Fruit fly (Drosophila melanogaster) whole organism, embryonic: ENCODE measurements around the gene CG10337.

Experiments
- CG11695 ChIP-seq: fragments of 200-800 bp; sonication (Bioruptor generic); IDR thresholded peaks from 3 replicates; pipeline ENCODE4 v1.3.6; 2022; ENCODE audit warnings: missing biosample characterization, missing genetic modification characterization
- CG12236 ChIP-seq: fragments of 200-800 bp; sonication (Bioruptor generic); optimal IDR thresholded peaks from 2 replicates; lab custom pipeline; 2016; ENCODE audit warnings: missing biosample characterization, missing genetic modification characterization
- CG12744 ChIP-seq: fragments of 200-800 bp; sonication (Bioruptor generic); optimal IDR thresholded peaks from 2 replicates; lab custom pipeline; 2016; ENCODE audit warnings: missing biosample characterization, missing genetic modification characterization
- CG13287 ChIP-seq: fragments of 200-800 bp; sonication (Bioruptor generic); IDR thresholded peaks from 2 replicates; pipeline ENCODE4 v1.3.6; 2022; ENCODE audit warnings: missing biosample characterization, missing genetic modification characterization; ENCODE audit not compliant: partially characterized antibody
- CG14050 ChIP-seq: fragments of 200-800 bp; sonication (Bioruptor generic); IDR thresholded peaks from 3 replicates; pipeline ENCODE4 v1.3.6; 2022; ENCODE audit warnings: missing biosample characterization, missing genetic modification characterization
- CG15269 ChIP-seq: fragments of 200-800 bp; sonication (Bioruptor generic); optimal IDR thresholded peaks from 2 replicates; lab custom pipeline; 2018; ENCODE audit warnings: missing biosample characterization, mild to moderate bottlenecking, missing genetic modification characterization, moderate library complexity
- CG17359 ChIP-seq: fragments of 200-800 bp; sonication (Bioruptor generic); optimal IDR thresholded peaks from 3 replicates; lab custom pipeline; 2018; ENCODE audit warnings: missing biosample characterization, mild to moderate bottlenecking, missing genetic modification characterization, moderate library complexity
- CG18619 ChIP-seq: fragments of 200-800 bp; sonication (Bioruptor generic); optimal IDR thresholded peaks from 3 replicates; lab custom pipeline; 2017; ENCODE audit warnings: missing biosample characterization, mild to moderate bottlenecking, missing genetic modification characterization
- CG3281 ChIP-seq: fragments of 200-800 bp; sonication (Bioruptor generic); optimal IDR thresholded peaks from 3 replicates; lab custom pipeline; 2017; ENCODE audit warnings: missing biosample characterization, mild to moderate bottlenecking, missing genetic modification characterization
- CG4424 ChIP-seq: fragments of 200-800 bp; sonication (Bioruptor generic); optimal IDR thresholded peaks from 3 replicates; lab custom pipeline; 2016; ENCODE audit warnings: missing biosample characterization, missing genetic modification characterization
- CG4854 ChIP-seq: fragments of 200-800 bp; sonication (Bioruptor generic); optimal IDR thresholded peaks from 2 replicates; lab custom pipeline; 2016; ENCODE audit warnings: missing biosample characterization, missing genetic modification characterization, inconsistent platforms
- CG5245 ChIP-seq: fragments of 200-800 bp; sonication (Bioruptor generic); optimal IDR thresholded peaks from 3 replicates; lab custom pipeline; 2016; ENCODE audit warnings: missing biosample characterization, missing genetic modification characterization
- CG6654 ChIP-seq: fragments of 200-800 bp; sonication (Bioruptor generic); optimal IDR thresholded peaks from 2 replicates; lab custom pipeline; 2017; ENCODE audit warnings: missing biosample characterization, mild to moderate bottlenecking, missing genetic modification characterization
- CG7745 ChIP-seq: fragments of 200-800 bp; sonication (Bioruptor generic); optimal IDR thresholded peaks from 2 replicates; lab custom pipeline; 2018; ENCODE audit warnings: missing biosample characterization, mild to moderate bottlenecking, missing genetic modification characterization, moderate library complexity
- CG7928 ChIP-seq: fragments of 200-800 bp; sonication (Bioruptor generic); optimal IDR thresholded peaks from 2 replicates; lab custom pipeline; 2017; ENCODE audit warnings: missing biosample characterization, mild to moderate bottlenecking, missing genetic modification characterization
- CG8089 ChIP-seq: fragments of 200-800 bp; sonication (Bioruptor generic); optimal IDR thresholded peaks from 3 replicates; lab custom pipeline; 2016; ENCODE audit warnings: missing biosample characterization, missing genetic modification characterization
- CG8281 ChIP-seq: fragments of 200-800 bp; sonication (Bioruptor generic); optimal IDR thresholded peaks from 2 replicates; lab custom pipeline; 2018; ENCODE audit warnings: missing biosample characterization, mild to moderate bottlenecking, missing genetic modification characterization, moderate library complexity
- CG9817 ChIP-seq: fragments of 200-800 bp; sonication (Bioruptor generic); optimal IDR thresholded peaks from 2 replicates; lab custom pipeline; 2018; ENCODE audit warnings: missing biosample characterization, mild to moderate bottlenecking, missing genetic modification characterization, moderate library complexity
- CG9876 ChIP-seq: fragments of 200-800 bp; sonication (Bioruptor generic); optimal IDR thresholded peaks from 2 replicates; lab custom pipeline; 2016; ENCODE audit warnings: missing biosample characterization, missing genetic modification characterization
- CrebB ChIP-seq: fragments of 200-800 bp; sonication (Bioruptor generic); optimal IDR thresholded peaks from 3 replicates; lab custom pipeline; 2018; ENCODE audit warnings: missing biosample characterization, mild to moderate bottlenecking, missing genetic modification characterization
- Dfd ChIP-seq, 2 experiments: fragments of >200 bp; optimal IDR thresholded peaks; 2 replicates each; lab custom pipeline; 2017; ENCODE audit warnings: missing biosample characterization in 2 of 2, missing genetic modification characterization in 2 of 2
- Ets65A ChIP-seq: fragments of 200-800 bp; sonication (Bioruptor generic); peaks from one replicate; lab custom pipeline; 2016; ENCODE audit warnings: missing biosample characterization, missing genetic modification characterization
- Fer3 ChIP-seq: fragments of 200-800 bp; sonication (Bioruptor generic); optimal IDR thresholded peaks from 2 replicates; lab custom pipeline; 2018; ENCODE audit warnings: missing biosample characterization, mild to moderate bottlenecking, missing genetic modification characterization, moderate library complexity
- HmgD ChIP-seq: fragments of 200-800 bp; sonication (Bioruptor generic); optimal IDR thresholded peaks from 3 replicates; lab custom pipeline; 2016; ENCODE audit warnings: missing biosample characterization, missing genetic modification characterization
- Hr78 ChIP-seq, 2 experiments: fragments of 200-800 bp in 1 of 2; fragments of >200 bp in 1 of 2; sonication (Bioruptor generic) in 1 of 2; optimal IDR thresholded peaks; 2 replicates each; lab custom pipeline; 2017 to 2019; ENCODE audit warnings: missing biosample characterization in 2 of 2, missing genetic modification characterization in 2 of 2, mild to moderate bottlenecking in 1 of 2, moderate library complexity in 1 of 2
- Lim3 ChIP-seq: fragments of 200-800 bp; sonication (Bioruptor generic); IDR thresholded peaks from 2 replicates; pipeline ENCODE4 v1.3.6; 2022; ENCODE audit warnings: missing biosample characterization, missing genetic modification characterization
- Myb ChIP-seq: fragments of 200-800 bp; sonication (Bioruptor generic); optimal IDR thresholded peaks from 2 replicates; lab custom pipeline; 2016; ENCODE audit warnings: missing biosample characterization, missing genetic modification characterization
- ab ChIP-seq: fragments of 200-800 bp; sonication (Bioruptor generic); optimal IDR thresholded peaks from 2 replicates; lab custom pipeline; 2016; ENCODE audit warnings: missing biosample characterization, missing genetic modification characterization
- al ChIP-seq: fragments of 200-800 bp; sonication (Bioruptor generic); IDR thresholded peaks from 2 replicates; pipeline ENCODE4 v1.3.6; 2022; ENCODE audit warnings: missing biosample characterization, missing genetic modification characterization
- ash1 ChIP-seq: fragments of 200-800 bp; sonication (Bioruptor generic); optimal IDR thresholded peaks from 2 replicates; lab custom pipeline; 2018; ENCODE audit warnings: missing biosample characterization, mild to moderate bottlenecking, missing genetic modification characterization
- bcd ChIP-seq: fragments of 200-800 bp; sonication (Bioruptor generic); optimal IDR thresholded peaks from 2 replicates; lab custom pipeline; 2017; ENCODE audit warnings: missing biosample characterization, mild to moderate bottlenecking, missing genetic modification characterization
- bigmax ChIP-seq: fragments of 200-800 bp; sonication (Bioruptor generic); optimal IDR thresholded peaks from 2 replicates; lab custom pipeline; 2018; ENCODE audit warnings: missing biosample characterization, mild to moderate bottlenecking, missing genetic modification characterization
- cas ChIP-seq: fragments of 200-800 bp; sonication (Bioruptor generic); IDR thresholded peaks from 2 replicates; pipeline ENCODE4 v1.3.6; 2022; ENCODE audit warnings: missing biosample characterization, missing genetic modification characterization
- cg ChIP-seq: fragments of 200-800 bp; sonication (Bioruptor generic); optimal IDR thresholded peaks from 3 replicates; lab custom pipeline; 2019; ENCODE audit warnings: missing biosample characterization, mild to moderate bottlenecking, missing genetic modification characterization, moderate library complexity
- danr ChIP-seq: fragments of 200-800 bp; sonication (Bioruptor generic); IDR thresholded peaks from 2 replicates; pipeline ENCODE4 v1.3.6; 2022; ENCODE audit warnings: missing biosample characterization, missing genetic modification characterization
- dmrt11E ChIP-seq: fragments of 200-800 bp; sonication (Bioruptor generic); optimal IDR thresholded peaks from 3 replicates; lab custom pipeline; 2018; ENCODE audit warnings: missing biosample characterization, mild to moderate bottlenecking, missing genetic modification characterization, moderate library complexity
- gsb-n ChIP-seq: fragments of 200-800 bp; sonication (Bioruptor generic); optimal IDR thresholded peaks from 3 replicates; lab custom pipeline; 2018; ENCODE audit warnings: missing biosample characterization, mild to moderate bottlenecking, missing genetic modification characterization
- ham ChIP-seq: fragments of 200-800 bp; sonication (Bioruptor generic); IDR thresholded peaks from 2 replicates; pipeline ENCODE4 v1.3.6; 2022; ENCODE audit warnings: missing biosample characterization, missing genetic modification characterization
- oc ChIP-seq: fragments of 200-800 bp; sonication (Bioruptor generic); optimal IDR thresholded peaks from 2 replicates; lab custom pipeline; 2018; ENCODE audit warnings: missing biosample characterization, mild to moderate bottlenecking, missing genetic modification characterization, moderate library complexity
- otp ChIP-seq: fragments of 200-800 bp; sonication (Bioruptor generic); IDR thresholded peaks from 3 replicates; pipeline ENCODE4, ENCODE4 v1.3.6; 2022; ENCODE audit warnings: missing biosample characterization, missing genetic modification characterization
- pzg ChIP-seq: fragments of 200-800 bp; sonication (Bioruptor generic); optimal IDR thresholded peaks from 3 replicates; lab custom pipeline; 2018; ENCODE audit warnings: missing biosample characterization, mild to moderate bottlenecking, missing genetic modification characterization, moderate library complexity
- run ChIP-seq: fragments of 200-800 bp; sonication (Bioruptor generic); optimal IDR thresholded peaks from 3 replicates; lab custom pipeline; 2018; ENCODE audit warnings: missing biosample characterization, mild to moderate bottlenecking, missing genetic modification characterization
- sc ChIP-seq, 3 experiments: fragments of >200 bp in 2 of 3; fragments of 200-800 bp in 1 of 3; sonication (Bioruptor generic) in 1 of 3; optimal IDR thresholded peaks; 2 replicates in 2 of 3; 3 replicates in 1 of 3; lab custom pipeline; 2017; ENCODE audit warnings: mild to moderate bottlenecking in 1 of 3, missing biosample characterization in 1 of 3, missing genetic modification characterization in 1 of 3, missing genetic modification reagents in 1 of 3
- scrt ChIP-seq: fragments of 200-800 bp; sonication (Bioruptor generic); optimal IDR thresholded peaks from 2 replicates; lab custom pipeline; 2018; ENCODE audit warnings: missing biosample characterization, mild to moderate bottlenecking, missing genetic modification characterization, moderate library complexity
- stc ChIP-seq: fragments of 200-800 bp; sonication (Bioruptor generic); IDR thresholded peaks from 2 replicates; pipeline ENCODE4 v1.3.6; 2022; ENCODE audit warnings: missing biosample characterization, missing genetic modification characterization
- tap ChIP-seq: fragments of 200-800 bp; optimal IDR thresholded peaks from 3 replicates; lab custom pipeline; 2019; ENCODE audit warnings: missing biosample characterization, mild to moderate bottlenecking, missing genetic modification characterization, moderate library complexity
- tio ChIP-seq: fragments of 200-800 bp; sonication (Bioruptor generic); optimal IDR thresholded peaks from 2 replicates; lab custom pipeline; 2017; ENCODE audit warnings: missing biosample characterization, missing genetic modification characterization, inconsistent platforms
- toy ChIP-seq: fragments of 200-800 bp; sonication (Bioruptor generic); IDR thresholded peaks from 2 replicates; pipeline ENCODE4 v1.3.6; 2022; ENCODE audit warnings: missing biosample characterization, missing genetic modification characterization
- unc-4 ChIP-seq: fragments of 200-800 bp; sonication (Bioruptor generic); IDR thresholded peaks from 2 replicates; pipeline ENCODE4 v1.3.6; 2022; ENCODE audit warnings: missing biosample characterization, missing genetic modification characterization; ENCODE audit not compliant: partially characterized antibody
- unpg ChIP-seq: fragments of 200-800 bp; sonication (Bioruptor generic); optimal IDR thresholded peaks from 3 replicates; lab custom pipeline; 2018; ENCODE audit warnings: missing biosample characterization, mild to moderate bottlenecking, missing genetic modification characterization, moderate library complexity

The CG10337 gene

DNA sequence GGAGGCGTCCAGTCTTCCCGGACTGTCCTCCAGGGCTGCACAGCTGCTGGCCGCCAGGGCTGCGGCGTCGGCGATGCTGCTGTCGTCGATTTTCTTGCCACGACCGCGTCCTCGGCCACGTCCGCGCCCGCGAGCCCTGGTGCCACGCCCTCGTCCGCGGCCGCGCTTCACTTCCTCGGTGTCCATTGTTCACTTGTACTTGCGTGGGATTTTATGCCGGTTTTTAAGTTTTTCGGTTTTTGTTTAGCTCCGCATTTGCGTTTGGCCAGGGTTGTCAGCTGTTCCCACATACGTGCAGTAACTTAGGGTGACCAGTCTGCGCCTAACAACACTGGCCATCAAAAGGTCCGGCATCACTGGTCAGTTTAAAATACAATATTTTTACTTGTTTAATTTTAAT is 35.4 kb upstream of the CG10337 start, which contains the start of gene Hakai (continued):
- peak; percentile 25 for TF ChIP-seq unpg (GFP tag; lab: Kevin White, UChicago)
- no peak for TF ChIP-seq CG8281
- no peak for TF ChIP-seq CG7745
- peak; percentile 55; the same call in 1 of the 2 replicates for TF ChIP-seq al (GFP tag; lab: Robert Waterston, UW)
- no peak for TF ChIP-seq CrebB (tag; lab: Kevin White, UChicago)
- TF ChIP-seq Lim3 (GFP tag; lab: Robert Waterston, UW): no peak
- no peak for TF ChIP-seq ab (GFP tag; lab: Kevin White, UChicago)
- TF ChIP-seq CG4854 (GFP tag; lab: Kevin White, UChicago): no peak
- peak; percentile 41 for TF ChIP-seq CG9817
- TF ChIP-seq ash1 (GFP tag; lab: Kevin White, UChicago): no peak
- no peak for TF ChIP-seq tap (tag; lab: Kevin White, UChicago)
- no peak for TF ChIP-seq run (tag; lab: Kevin White, UChicago)
- TF ChIP-seq CG12744 (GFP tag; lab: Kevin White, UChicago): peak; percentile 2
- TF ChIP-seq Myb (GFP tag; lab: Kevin White, UChicago): peak; percentile 57
- no peak; the same call in 2 of the 3 replicates for TF ChIP-seq otp (GFP tag; lab: Robert Waterston, UW)
- TF ChIP-seq CG11695 (GFP tag; lab: Robert Waterston, UW): no peak
- peak; percentile 26 for TF ChIP-seq CG18619 (GFP tag; lab: Kevin White, UChicago)
- no peak for TF ChIP-seq cg (GFP tag; lab: Kevin White, UChicago)
- peak; percentile 43; the same call in 1 of the 2 replicates for TF ChIP-seq danr
- TF ChIP-seq Ets65A (GFP tag; lab: Kevin White, UChicago): peak; percentile 94
- no peak for TF ChIP-seq oc (tag; lab: Kevin White, UChicago)
- peak; percentile 73 for TF ChIP-seq CG3281 (GFP tag; lab: Kevin White, UChicago)
- peak; percentile 55 for TF ChIP-seq CG5245 (GFP tag; lab: Kevin White, UChicago)
- peak; percentile 13 for TF ChIP-seq HmgD
- TF ChIP-seq scrt (GFP tag; lab: Kevin White, UChicago): no peak
- peak; percentile 54 for TF ChIP-seq unc-4 (GFP tag; lab: Robert Waterston, UW)
- TF ChIP-seq toy: no peak
- peak; percentile 56 for TF ChIP-seq CG15269
- TF ChIP-seq cas (GFP tag; lab: Robert Waterston, UW): peak; percentile 62; the same call in 1 of the 2 replicates
- no peak for TF ChIP-seq CG6654 (GFP tag; lab: Kevin White, UChicago)
- TF ChIP-seq pzg (GFP tag; lab: Kevin White, UChicago): peak; percentile 81
- peak; percentile 0 for TF ChIP-seq dmrt11E (tag; lab: Kevin White, UChicago)
- peak; percentile 0 for TF ChIP-seq Fer3 (tag; lab: Kevin White, UChicago)
- TF ChIP-seq CG9876: peak; percentile 50
- TF ChIP-seq bigmax (GFP tag; lab: Kevin White, UChicago): no peak
- peak; percentile 60 for TF ChIP-seq CG4424 (GFP tag; lab: Kevin White, UChicago)
- TF ChIP-seq gsb-n (tag; lab: Kevin White, UChicago): peak; percentile 28
- peak; percentile 43 for TF ChIP-seq CG8089 (GFP tag; lab: Kevin White, UChicago)
- peak in 1 of 2 experiments; percentile 12 for TF ChIP-seq Dfd (GFP tag; optimal IDR thresholded peaks at IDR 0.05; lab: Kevin White, UChicago)
- peak; percentile 65 for TF ChIP-seq CG13287
- TF ChIP-seq ham (GFP tag; lab: Robert Waterston, UW): no peak
- TF ChIP-seq CG7928 (GFP tag; lab: Kevin White, UChicago): peak; percentile 97
- no peak for TF ChIP-seq CG14050 (GFP tag; lab: Robert Waterston, UW)
- TF ChIP-seq stc (GFP tag; lab: Robert Waterston, UW): no peak
- TF ChIP-seq tio (GFP tag; lab: Kevin White, UChicago): no peak
- TF ChIP-seq sc (optimal IDR thresholded peaks at IDR 0.05; lab: Kevin White, UChicago): no peak
- TF ChIP-seq sc (GFP tag; optimal IDR thresholded peaks at IDR 0.05; lab: Kevin White, UChicago): no peak
- TF ChIP-seq bcd: peak; percentile 54
- TF ChIP-seq CG12236 (GFP tag; lab: Kevin White, UChicago): no peak
- no peak for TF ChIP-seq CG17359
- no peak for TF ChIP-seq Hr78 (GFP tag; optimal IDR thresholded peaks at IDR 0.05; lab: Kevin White, UChicago)
